Worm (Caenorhabditis elegans): Measurements from ENCODE around the gene slrp-1.

Gene slrp-1

ce11 chrV:13565781-13566180 is at the start of gene slrp-1:
TSS of gene slrp-1 (plus strand) at chrV:13565863.
- TF ChIP-seq ceh-28 (tag; optimal IDR thresholded peaks at IDR 0.05): no peak
- TF ChIP-seq Y48G9A.11 (GFP tag; IDR thresholded peaks at IDR 0.05): 0 out of 2 replicates have a peak, but pooled peaks have one; percentile 58
- no peak for TF ChIP-seq pha-4 (GFP tag; IDR thresholded peaks at IDR 0.05)
- no peak for TF ChIP-seq pha-4 (tag; optimal IDR thresholded peaks at IDR 0.05)

- TF ChIP-seq madf-5 (GFP tag; IDR thresholded peaks at IDR 0.05) (no peak), jun-1 (tag; optimal IDR thresholded peaks at IDR 0.05) (no peak), Y48G9A.11 (GFP tag; IDR thresholded peaks at IDR 0.05) (no peak), lin-15B (tag; optimal IDR thresholded peaks at IDR 0.05) (no peak)
These were observed 42.5 kb upstream of the slrp-1 start, which contains the start of gene R11G10.3 for ce11 chrV:13523194-13523593. TSS of gene R11G10.3 (plus strand) at chrV:13523494.

- TF ChIP-seq Y48G9A.11 (GFP tag; IDR thresholded peaks at IDR 0.05): peak; percentile 98
These were observed 38.4 kb upstream of the slrp-1 start for ce11 chrV:13527236-13527635.

ce11 chrV:13529165-13529564 is 36.5 kb upstream of the slrp-1 start:
- no peak for TF ChIP-seq daf-8 (GFP tag; IDR thresholded peaks at IDR 0.05)
- TF ChIP-seq Y48G9A.11 (GFP tag; IDR thresholded peaks at IDR 0.05): no peak
- TF ChIP-seq ama-1 (optimal IDR thresholded peaks at IDR 0.05): peak; percentile 55
- no peak for TF ChIP-seq dmd-9 (GFP tag; IDR thresholded peaks at IDR 0.05)
- TF ChIP-seq madf-5 (GFP tag; IDR thresholded peaks at IDR 0.05): no peak
- peak; percentile 19 for TF ChIP-seq mep-1 (tag; optimal IDR thresholded peaks at IDR 0.05)
- TF ChIP-seq Y75B8A.6 (GFP tag; IDR thresholded peaks at IDR 0.05): no peak
- TF ChIP-seq gei-8 (GFP tag; optimal IDR thresholded peaks at IDR 0.05): no peak
- TF ChIP-seq Y105C5A.15 (GFP tag; IDR thresholded peaks at IDR 0.05): no peak
- TF ChIP-seq pqm-1 (tag; optimal IDR thresholded peaks at IDR 0.05): no peak
- no peak for TF ChIP-seq mxl-2 (GFP tag; conservative IDR thresholded peaks at IDR 0.05)
- TF ChIP-seq nhr-41 (GFP tag; IDR thresholded peaks at IDR 0.05): no peak
- TF ChIP-seq hlh-11 (tag; optimal IDR thresholded peaks at IDR 0.05): peak; percentile 33
- no peak for TF ChIP-seq ceh-82 (tag; optimal IDR thresholded peaks at IDR 0.05)
- no peak for TF ChIP-seq lin-15B (tag; optimal IDR thresholded peaks at IDR 0.05)
- no peak for TF ChIP-seq hlh-30 (tag; optimal IDR thresholded peaks at IDR 0.05; ENCODE audit: insufficient read depth)
- TF ChIP-seq unc-130 (GFP tag; optimal IDR thresholded peaks at IDR 0.05): no peak
- no peak for TF ChIP-seq dpl-1 (GFP tag; optimal IDR thresholded peaks at IDR 0.05)
- TF ChIP-seq rbr-2 (tag; optimal IDR thresholded peaks at IDR 0.05): no peak
- no peak for TF ChIP-seq F10B5.3 (tag; optimal IDR thresholded peaks at IDR 0.05)
- no peak for TF ChIP-seq ztf-11 (tag; optimal IDR thresholded peaks at IDR 0.05)
- peak; percentile 75 for TF ChIP-seq dve-1 (tag; optimal IDR thresholded peaks at IDR 0.05; ENCODE audit: insufficient read depth)
- TF ChIP-seq mxl-3 (GFP tag; optimal IDR thresholded peaks at IDR 0.05): no peak
- no peak for TF ChIP-seq duxl-1 (tag; optimal IDR thresholded peaks at IDR 0.05; ENCODE audit: poor library complexity)
- no peak for TF ChIP-seq lin-29 (GFP tag; IDR thresholded peaks at IDR 0.05)
- no peak for TF ChIP-seq daf-12 (tag; optimal IDR thresholded peaks at IDR 0.05)
- TF ChIP-seq lim-7 (GFP tag; IDR thresholded peaks at IDR 0.05): no peak
- no peak for TF ChIP-seq nhr-237 (tag; optimal IDR thresholded peaks at IDR 0.05)
- no peak for TF ChIP-seq ceh-32 (tag; optimal IDR thresholded peaks at IDR 0.05; ENCODE audit: poor library complexity)
- TF ChIP-seq ceh-20 (GFP tag; IDR thresholded peaks at IDR 0.05): no peak
- no peak for TF ChIP-seq zfp-2 (tag; optimal IDR thresholded peaks at IDR 0.05)
- TF ChIP-seq nhr-102 (tag; optimal IDR thresholded peaks at IDR 0.05): peak; percentile 70
- TF ChIP-seq nhr-10 (tag; optimal IDR thresholded peaks at IDR 0.05): no peak
- TF ChIP-seq daf-16 (GFP tag; optimal IDR thresholded peaks at IDR 0.05): no peak
- peak; percentile 83 for TF ChIP-seq daf-16 (tag; optimal IDR thresholded peaks at IDR 0.05)
- no peak for TF ChIP-seq spr-1 (tag; optimal IDR thresholded peaks at IDR 0.05)
- no peak for TF ChIP-seq ces-1 (GFP tag; optimal IDR thresholded peaks at IDR 0.05)
- TF ChIP-seq nhr-6 (tag; optimal IDR thresholded peaks at IDR 0.05): peak; percentile 25
- TF ChIP-seq ZK546.5 (tag; optimal IDR thresholded peaks at IDR 0.05): no peak
- TF ChIP-seq ctbp-1 (GFP tag; IDR thresholded peaks at IDR 0.05): no peak
- TF ChIP-seq nhr-77 (tag; optimal IDR thresholded peaks at IDR 0.05): peak; percentile 35
- no peak for TF ChIP-seq lin-38 (GFP tag; IDR thresholded peaks at IDR 0.05)
- TF ChIP-seq fos-1 (tag; optimal IDR thresholded peaks at IDR 0.05): no peak
